Fruit fly (Drosophila melanogaster) whole organism, embryonic: Measurements from ENCODE around the gene CG10333.
A peak's percentile ranks its signal among the peaks of the same experiment; 100 is the strongest.

Source experiments
- CG33213 ChIP-seq: fragments of 200-800 bp; sonication (Bioruptor generic); optimal IDR thresholded peaks from 3 replicates; lab custom pipeline; 2016; ENCODE audit warnings: missing biosample characterization, missing genetic modification characterization
- CG5953 ChIP-seq: fragments of 200-800 bp; sonication (Bioruptor generic); IDR thresholded peaks from 2 replicates; pipeline ENCODE4 v1.3.6; 2022; ENCODE audit warnings: missing biosample characterization, missing genetic modification characterization
- CG8944 ChIP-seq: fragments of 200-800 bp; sonication (Bioruptor generic); optimal IDR thresholded peaks from 3 replicates; lab custom pipeline; 2016; ENCODE audit warnings: missing biosample characterization, missing genetic modification characterization
- NC2α ChIP-seq: fragments of 200-800 bp; sonication (Bioruptor generic); optimal IDR thresholded peaks from 2 replicates; lab custom pipeline; 2016; ENCODE audit warnings: missing biosample characterization, missing genetic modification characterization
- h ChIP-seq: fragments of >200 bp; optimal IDR thresholded peaks from 2 replicates; lab custom pipeline; 2017

DNA sequence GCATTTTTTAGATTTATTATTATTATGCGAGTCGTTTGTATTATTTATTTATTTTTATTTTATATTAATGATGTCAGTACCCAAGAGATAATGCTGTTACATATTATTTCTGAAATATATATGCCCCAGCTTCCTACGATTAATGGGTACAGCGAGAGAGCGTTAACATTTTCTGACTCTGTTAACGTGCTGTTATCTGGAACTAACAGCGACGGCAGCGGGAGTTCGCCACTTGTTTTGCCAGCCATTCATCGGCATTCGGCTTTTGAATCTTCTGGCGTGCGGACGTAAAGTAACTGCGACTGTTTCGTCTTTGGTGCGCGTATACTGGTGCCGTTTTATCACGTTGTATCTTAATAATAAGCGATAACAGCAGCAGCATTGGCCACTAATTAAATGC lies 10.4 kb downstream of the CG10333 start, which contains the start of gene MESR3:
- TF ChIP-seq CG33213 (GFP tag; lab: Kevin White, UChicago) (no peak), CG8944 (GFP tag; lab: Kevin White, UChicago) (no peak), h (lab: Kevin White, UChicago) (no peak), NC2α (GFP tag; lab: Kevin White, UChicago) (no peak), CG5953 (GFP tag; lab: Robert Waterston, UW) (peak; percentile 44; the same call in 1 of the 2 replicates)
